Worm (Caenorhabditis elegans) whole organism, mixed stage, embryonic: ENCODE measurements around the gene ech-9.

Source experiments
- ces-1 ChIP-seq: fragments of 150-350 bp; optimal IDR thresholded peaks from 2 replicates; lab custom pipeline; 2014; ENCODE audit warnings: missing biosample characterization, missing genetic modification reagents, missing genetic modification characterization
- elt-3 ChIP-seq: fragments of 150-350 bp; optimal IDR thresholded peaks from 2 replicates; lab custom pipeline; 2014; ENCODE audit warnings: missing biosample characterization, missing genetic modification characterization
- ham-2 ChIP-seq: fragments of 200-800 bp; sonication (Bioruptor generic); optimal IDR thresholded peaks from 2 replicates; lab custom pipeline; 2018; ENCODE audit warnings: mild to moderate bottlenecking, missing genetic modification characterization, missing compliant biosample characterization
- lin-13 ChIP-seq: fragments of 150-350 bp; optimal IDR thresholded peaks from 2 replicates; lab custom pipeline; 2014; ENCODE audit warnings: missing biosample characterization, missing genetic modification characterization
- lsy-2 ChIP-seq: fragments of 150-350 bp; optimal IDR thresholded peaks from 2 replicates; lab custom pipeline; 2014; ENCODE audit warnings: missing biosample characterization, missing genetic modification characterization
- mab-5 ChIP-seq: fragments of 150-350 bp; optimal IDR thresholded peaks from 2 replicates; lab custom pipeline; 2014; ENCODE audit warnings: missing biosample characterization, missing genetic modification characterization
- nhr-12 ChIP-seq: fragments of 150-350 bp; optimal IDR thresholded peaks from 2 replicates; lab custom pipeline; 2014; ENCODE audit warnings: missing biosample characterization, missing genetic modification characterization
- nhr-28 ChIP-seq: fragments of 150-350 bp; optimal IDR thresholded peaks from 2 replicates; lab custom pipeline; 2014; ENCODE audit warnings: missing biosample characterization, missing genetic modification characterization
- sptf-1 ChIP-seq: sonication (generic microtip); optimal IDR thresholded peaks from 2 replicates; lab custom pipeline; 2017; ENCODE audit warnings: mild to moderate bottlenecking, missing genetic modification characterization, moderate library complexity, missing compliant biosample characterization
- unc-39 ChIP-seq: fragments of 150-350 bp; optimal IDR thresholded peaks from 2 replicates; lab custom pipeline; 2014; ENCODE audit warnings: missing biosample characterization, missing genetic modification characterization
- ztf-11 ChIP-seq: fragments of 150-350 bp; optimal IDR thresholded peaks from 2 replicates; lab custom pipeline; 2014; ENCODE audit warnings: missing biosample characterization, missing genetic modification characterization

DNA sequence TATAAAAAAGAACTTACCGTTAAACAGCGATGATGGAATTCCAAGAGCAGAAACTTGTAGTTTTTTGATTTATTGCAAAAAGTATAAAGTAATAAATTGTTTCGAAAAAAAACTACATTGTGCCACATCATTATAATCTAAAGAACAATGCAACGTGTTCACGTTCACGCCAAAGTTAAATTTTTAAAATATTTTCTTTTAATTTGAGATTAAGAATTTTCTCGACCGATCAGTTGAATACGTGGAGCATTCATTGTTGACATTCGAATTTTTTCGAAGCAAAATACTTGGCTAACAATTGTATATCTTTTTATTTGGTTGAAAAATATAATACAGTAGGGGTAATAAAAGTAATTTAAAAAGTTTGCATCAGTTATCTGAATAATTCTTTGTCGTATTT lies 4.2 kb downstream of the ech-9 start, which contains the start of gene F01G10.5:
- no peak for TF ChIP-seq unc-39 (tag; lab: Kevin White, UChicago)
- TF ChIP-seq ces-1 = no peak
- no peak for TF ChIP-seq ztf-11 (tag; lab: Kevin White, UChicago)
- TF ChIP-seq elt-3 (tag; lab: Kevin White, UChicago) = no peak
- no peak for TF ChIP-seq lin-13
- no peak for TF ChIP-seq nhr-12 (tag; lab: Kevin White, UChicago)
- TF ChIP-seq lsy-2 (tag; lab: Kevin White, UChicago) = no peak
- no peak for TF ChIP-seq mab-5
- no peak for TF ChIP-seq ham-2
- TF ChIP-seq sptf-1 (tag; lab: Kevin White, UChicago) = no peak
- TF ChIP-seq nhr-28 (tag; lab: Kevin White, UChicago) = no peak
